Worm (Caenorhabditis elegans) whole organism, L1 larva: ENCODE data around the gene sam-4.

Experiments
- C04F5.9 ChIP-seq: sonication (generic microtip); optimal IDR thresholded peaks from 2 replicates; lab custom pipeline; 2016; ENCODE audit warnings: missing genetic modification characterization, missing compliant biosample characterization
- C34B4.2 ChIP-seq: sonication (generic microtip); optimal IDR thresholded peaks from 2 replicates; lab custom pipeline; 2017; ENCODE audit warnings: mild to moderate bottlenecking, missing genetic modification characterization, missing compliant biosample characterization
- F16B12.6 ChIP-seq: fragments of 150-350 bp; optimal IDR thresholded peaks from 2 replicates; lab custom pipeline; 2014; ENCODE audit warnings: missing biosample characterization, missing genetic modification characterization
- Y116A8C.19 ChIP-seq: sonication (generic microtip); optimal IDR thresholded peaks from 2 replicates; lab custom pipeline; 2016; ENCODE audit warnings: missing compliant biosample characterization, missing genetic modification characterization, borderline replicate concordance
- aha-1 ChIP-seq: fragments of 150-350 bp; optimal IDR thresholded peaks from 2 replicates; lab custom pipeline; 2014; ENCODE audit warnings: missing biosample characterization, missing genetic modification characterization
- alr-1 ChIP-seq: fragments of 200-800 bp; sonication (Bioruptor generic); optimal IDR thresholded peaks from 2 replicates; lab custom pipeline; 2018; ENCODE audit warnings: borderline replicate concordance, mild to moderate bottlenecking, missing genetic modification characterization, missing compliant biosample characterization
- aly-2 ChIP-seq: fragments of 150-350 bp; optimal IDR thresholded peaks from 2 replicates; lab custom pipeline; 2014; ENCODE audit warnings: missing biosample characterization, missing genetic modification characterization
- ceh-8 ChIP-seq: fragments of 200-800 bp; sonication (Bioruptor generic); optimal IDR thresholded peaks from 2 replicates; lab custom pipeline; 2018; ENCODE audit warnings: mild to moderate bottlenecking, missing genetic modification characterization, moderate library complexity, missing compliant biosample characterization
- ceh-88 ChIP-seq: fragments of 200-800 bp; sonication (Bioruptor generic); IDR thresholded peaks from 2 replicates; pipeline ENCODE4 v1.3.6; 2022; ENCODE audit warnings: missing genetic modification characterization, missing compliant biosample characterization
- dpl-1 ChIP-seq, 3 experiments: fragments of 150-350 bp in 2 of 3; sonication (generic microtip) in 1 of 3; optimal IDR thresholded peaks; 2 replicates each; lab custom pipeline; 2014 to 2017; ENCODE audit warnings: missing biosample characterization in 3 of 3, missing genetic modification characterization in 3 of 3, missing genetic modification reagents in 3 of 3
- dsc-1 ChIP-seq: sonication (generic microtip); optimal IDR thresholded peaks from 2 replicates; lab custom pipeline; 2016; ENCODE audit warnings: mild to moderate bottlenecking, missing genetic modification characterization, missing compliant biosample characterization
- efl-1 ChIP-seq, 4 experiments: fragments of 150-350 bp; optimal IDR thresholded peaks in 3 of 4; peaks in 1 of 4; 1 replicate in 1 of 4; 2 replicates in 3 of 4; lab custom pipeline; 2014; ENCODE audit warnings: missing biosample characterization in 2 of 4, missing genetic modification characterization in 2 of 4, missing genetic modification reagents in 2 of 4
- elt-2 ChIP-seq: sonication (generic microtip); optimal IDR thresholded peaks from 2 replicates; lab custom pipeline; 2016; ENCODE audit warnings: missing genetic modification characterization, mild to moderate bottlenecking, inconsistent platforms, missing compliant biosample characterization, missing genetic modification reagents
- elt-3 ChIP-seq, 6 experiments: fragments of 150-350 bp in 1 of 6; sonication (generic microtip); optimal IDR thresholded peaks; 2 replicates each; lab custom pipeline; 2017 to 2018; ENCODE audit warnings: missing biosample characterization in 6 of 6, missing genetic modification characterization in 6 of 6, inconsistent platforms in 1 of 6
- grh-1 ChIP-seq: fragments of 200-800 bp; sonication (Bioruptor generic); IDR thresholded peaks from 2 replicates; pipeline ENCODE4 v1.3.6; 2022; ENCODE audit warnings: missing genetic modification reagents, missing genetic modification characterization, missing compliant biosample characterization
- hlh-17 ChIP-seq: fragments of 200-800 bp; sonication (Bioruptor generic); optimal IDR thresholded peaks from 2 replicates; lab custom pipeline; 2018; ENCODE audit warnings: missing genetic modification characterization, mild to moderate bottlenecking, missing compliant biosample characterization, moderate library complexity, borderline replicate concordance
- hpl-2 ChIP-seq: fragments of 150-350 bp; optimal IDR thresholded peaks from 2 replicates; lab custom pipeline; 2014; ENCODE audit warnings: missing biosample characterization, missing genetic modification reagents, missing genetic modification characterization
- irx-1 ChIP-seq: sonication (generic microtip); optimal IDR thresholded peaks from 2 replicates; lab custom pipeline; 2016; ENCODE audit warnings: missing genetic modification characterization, missing compliant biosample characterization
- jun-1 ChIP-seq: fragments of 150-350 bp; optimal IDR thresholded peaks from 2 replicates; lab custom pipeline; 2014; ENCODE audit warnings: missing biosample characterization, missing genetic modification reagents, missing genetic modification characterization
- lin-13 ChIP-seq: fragments of 150-350 bp; optimal IDR thresholded peaks from 2 replicates; lab custom pipeline; 2014; ENCODE audit warnings: missing biosample characterization, missing genetic modification reagents, missing genetic modification characterization
- lin-35 ChIP-seq, 2 experiments: fragments of 150-350 bp; optimal IDR thresholded peaks; 2 replicates each; lab custom pipeline; 2014; ENCODE audit warnings: missing biosample characterization in 2 of 2, missing genetic modification characterization in 2 of 2, missing genetic modification reagents in 2 of 2
- lin-39 ChIP-seq: fragments of 150-350 bp; optimal IDR thresholded peaks from 2 replicates; lab custom pipeline; 2014; ENCODE audit warnings: missing biosample characterization, missing genetic modification reagents, missing genetic modification characterization
- lir-3 ChIP-seq: sonication (generic microtip); optimal IDR thresholded peaks from 2 replicates; lab custom pipeline; 2016; ENCODE audit warnings: mild to moderate bottlenecking, missing genetic modification characterization, moderate library complexity, missing compliant biosample characterization; ENCODE audit not compliant: poor library complexity
- lsy-2 ChIP-seq, 2 experiments: fragments of 150-350 bp; optimal IDR thresholded peaks; 2 replicates each; lab custom pipeline; 2014; ENCODE audit warnings: missing biosample characterization in 2 of 2, missing genetic modification characterization in 2 of 2
- mdl-1 ChIP-seq, 2 experiments: fragments of 150-350 bp; optimal IDR thresholded peaks; 2 replicates each; lab custom pipeline; 2014 to 2017; ENCODE audit warnings: missing biosample characterization in 2 of 2, missing genetic modification characterization in 2 of 2, inconsistent platforms in 1 of 2
- nhr-11 ChIP-seq: fragments of 150-350 bp; optimal IDR thresholded peaks from 2 replicates; lab custom pipeline; 2014; ENCODE audit warnings: missing biosample characterization, missing genetic modification characterization
- nhr-19 ChIP-seq: fragments of 200-800 bp; sonication (Bioruptor generic); conservative IDR thresholded peaks from 2 replicates; pipeline ENCODE4 v1.3.6; 2022; ENCODE audit warnings: missing genetic modification characterization, missing compliant biosample characterization
- nhr-20 ChIP-seq: sonication (generic microtip); optimal IDR thresholded peaks from 2 replicates; lab custom pipeline; 2016; ENCODE audit warnings: mild to moderate bottlenecking, missing genetic modification characterization, missing compliant biosample characterization
- nhr-71 ChIP-seq: sonication (generic microtip); optimal IDR thresholded peaks from 2 replicates; lab custom pipeline; 2016; ENCODE audit warnings: mild to moderate bottlenecking, missing genetic modification characterization, moderate library complexity, missing compliant biosample characterization
- nhr-77 ChIP-seq: fragments of 150-350 bp; optimal IDR thresholded peaks from 2 replicates; lab custom pipeline; 2014; ENCODE audit warnings: missing biosample characterization, missing genetic modification characterization
- nhr-84 ChIP-seq: sonication (generic microtip); optimal IDR thresholded peaks from 2 replicates; lab custom pipeline; 2017; ENCODE audit warnings: missing biosample characterization, missing genetic modification characterization
- nhr-85 ChIP-seq: sonication (generic microtip); peaks from one replicate; lab custom pipeline; 2016; ENCODE audit warnings: missing genetic modification characterization, inconsistent platforms, missing compliant biosample characterization
- skn-1 ChIP-seq: fragments of 150-350 bp; optimal IDR thresholded peaks from 2 replicates; lab custom pipeline; 2014; ENCODE audit warnings: missing biosample characterization, missing genetic modification characterization
- snpc-4 ChIP-seq: fragments of 150-350 bp; optimal IDR thresholded peaks from 2 replicates; lab custom pipeline; 2014; ENCODE audit warnings: missing biosample characterization, missing genetic modification characterization
- snu-23 ChIP-seq: sonication (generic microtip); optimal IDR thresholded peaks from 2 replicates; lab custom pipeline; 2016; ENCODE audit warnings: missing genetic modification characterization, missing compliant biosample characterization
- sup-37 ChIP-seq: fragments of 200-800 bp; sonication (Bioruptor generic); optimal IDR thresholded peaks from 2 replicates; lab custom pipeline; 2018; ENCODE audit warnings: mild to moderate bottlenecking, missing genetic modification characterization, missing compliant biosample characterization
- unc-130 ChIP-seq: fragments of 150-350 bp; optimal IDR thresholded peaks from 2 replicates; lab custom pipeline; 2017; ENCODE audit warnings: missing biosample characterization, missing genetic modification characterization, inconsistent platforms
- unc-30 ChIP-seq: sonication (generic microtip); optimal IDR thresholded peaks from 2 replicates; lab custom pipeline; 2017; ENCODE audit warnings: missing biosample characterization, missing genetic modification characterization
- unc-62 ChIP-seq: fragments of 150-350 bp; optimal IDR thresholded peaks from 2 replicates; lab custom pipeline; 2014; ENCODE audit warnings: missing biosample characterization, missing genetic modification reagents, missing genetic modification characterization
- unc-86 ChIP-seq: sonication (generic microtip); optimal IDR thresholded peaks from 2 replicates; lab custom pipeline; 2016; ENCODE audit warnings: missing genetic modification characterization, missing compliant biosample characterization
- unc-98 ChIP-seq: fragments of 200-800 bp; sonication (Bioruptor generic); IDR thresholded peaks from 2 replicates; pipeline ENCODE4 v1.3.6; 2022; ENCODE audit warnings: missing genetic modification characterization, missing compliant biosample characterization
- vab-15 ChIP-seq: sonication (generic microtip); optimal IDR thresholded peaks from 2 replicates; lab custom pipeline; 2017; ENCODE audit warnings: missing genotype, mild to moderate bottlenecking, missing genetic modification characterization, missing compliant biosample characterization
- xbp-1 ChIP-seq: sonication (generic microtip); optimal IDR thresholded peaks from 2 replicates; lab custom pipeline; 2016; ENCODE audit warnings: missing genetic modification characterization, missing compliant biosample characterization
- zag-1 ChIP-seq: fragments of 150-350 bp; optimal IDR thresholded peaks from 2 replicates; lab custom pipeline; 2014; ENCODE audit warnings: missing biosample characterization, missing genetic modification characterization
- zip-4 ChIP-seq: fragments of 200-800 bp; sonication (Bioruptor generic); optimal IDR thresholded peaks from 2 replicates; lab custom pipeline; 2018; ENCODE audit warnings: mild to moderate bottlenecking, missing genetic modification characterization, moderate library complexity, missing compliant biosample characterization

sam-4 gene

DNA sequence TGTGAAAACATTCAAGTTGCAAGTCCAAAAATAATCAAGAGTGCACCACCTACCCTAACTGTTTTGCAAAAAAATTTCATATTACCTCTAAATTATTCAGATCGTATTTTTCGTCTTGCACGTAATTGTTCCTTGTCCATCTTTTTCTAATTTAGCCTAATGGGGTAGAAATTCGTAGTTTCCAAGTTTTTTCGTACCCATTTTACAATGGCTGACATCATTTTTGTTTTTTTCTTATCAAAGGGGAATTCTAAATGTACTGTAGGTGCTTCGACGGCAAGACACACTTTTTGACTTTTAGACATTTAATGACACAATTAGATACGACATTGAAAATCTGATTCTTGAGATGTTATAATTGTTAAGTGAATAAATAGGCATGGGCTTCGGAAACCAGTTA, 44.6 kb downstream of the sam-4 start:
- TF ChIP-seq nhr-85 (tag; lab: Kevin White, UChicago), result peak; percentile 61
- TF ChIP-seq hlh-17 (GFP tag; lab: Kevin White, UChicago), result no peak
- no peak for TF ChIP-seq zag-1 (tag; lab: Kevin White, UChicago)
- no peak for TF ChIP-seq sup-37
- peak; percentile 19 for TF ChIP-seq nhr-20 (tag; lab: Kevin White, UChicago)
- TF ChIP-seq efl-1 (optimal IDR thresholded peaks at IDR 0.05; lab: Kevin White, UChicago), result no peak
- peak in 1 of 2 experiments; percentile 68 for TF ChIP-seq efl-1 (GFP tag; optimal IDR thresholded peaks at IDR 0.05 in 1 of 2; lab: Kevin White, UChicago)

DNA sequence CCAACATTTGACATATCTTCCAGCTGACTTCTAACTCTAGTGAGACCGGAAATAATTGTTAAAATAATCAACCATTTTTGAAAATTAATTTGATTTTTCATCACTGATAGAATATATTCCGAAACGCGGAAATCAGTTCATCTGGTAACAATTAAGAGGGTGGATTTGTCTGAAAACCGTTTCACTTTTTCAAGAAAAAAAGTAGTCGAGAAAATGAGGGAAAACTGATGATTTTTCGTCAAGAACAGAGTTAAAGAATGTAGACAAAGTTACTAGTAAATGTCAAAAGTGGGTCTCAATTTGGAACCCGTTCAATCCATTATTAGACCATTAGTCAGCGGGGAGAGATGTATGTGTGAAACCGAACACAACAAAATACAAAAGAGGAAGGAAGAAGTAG, 45.9 kb downstream of the sam-4 start, which contains the start of gene C17G10.6:
Gene C17G10.6, minus strand, starts transcription at position 101 of the 400 bp plus-strand sequence.
- no peak for TF ChIP-seq skn-1
- no peak for TF ChIP-seq snpc-4 (tag; lab: Kevin White, UChicago)
- no peak for TF ChIP-seq nhr-85 (tag; lab: Kevin White, UChicago)
- TF ChIP-seq jun-1 (tag; lab: Kevin White, UChicago), result no peak
- TF ChIP-seq Y116A8C.19 (tag; lab: Kevin White, UChicago), result no peak
- no peak for TF ChIP-seq lin-35 (GFP tag; optimal IDR thresholded peaks at IDR 0.05; lab: Kevin White, UChicago)
- no peak for TF ChIP-seq alr-1 (tag; lab: Kevin White, UChicago)
- no peak for TF ChIP-seq vab-15 (tag; lab: Kevin White, UChicago)
- no peak for TF ChIP-seq ceh-8 (GFP tag; lab: Kevin White, UChicago)
- TF ChIP-seq unc-86 (tag; lab: Kevin White, UChicago), result no peak
- no peak for TF ChIP-seq unc-98 (GFP tag; lab: Robert Waterston, UW)
- TF ChIP-seq unc-130 (tag; lab: Kevin White, UChicago), result no peak
- no peak for TF ChIP-seq nhr-11 (tag; lab: Kevin White, UChicago)

DNA sequence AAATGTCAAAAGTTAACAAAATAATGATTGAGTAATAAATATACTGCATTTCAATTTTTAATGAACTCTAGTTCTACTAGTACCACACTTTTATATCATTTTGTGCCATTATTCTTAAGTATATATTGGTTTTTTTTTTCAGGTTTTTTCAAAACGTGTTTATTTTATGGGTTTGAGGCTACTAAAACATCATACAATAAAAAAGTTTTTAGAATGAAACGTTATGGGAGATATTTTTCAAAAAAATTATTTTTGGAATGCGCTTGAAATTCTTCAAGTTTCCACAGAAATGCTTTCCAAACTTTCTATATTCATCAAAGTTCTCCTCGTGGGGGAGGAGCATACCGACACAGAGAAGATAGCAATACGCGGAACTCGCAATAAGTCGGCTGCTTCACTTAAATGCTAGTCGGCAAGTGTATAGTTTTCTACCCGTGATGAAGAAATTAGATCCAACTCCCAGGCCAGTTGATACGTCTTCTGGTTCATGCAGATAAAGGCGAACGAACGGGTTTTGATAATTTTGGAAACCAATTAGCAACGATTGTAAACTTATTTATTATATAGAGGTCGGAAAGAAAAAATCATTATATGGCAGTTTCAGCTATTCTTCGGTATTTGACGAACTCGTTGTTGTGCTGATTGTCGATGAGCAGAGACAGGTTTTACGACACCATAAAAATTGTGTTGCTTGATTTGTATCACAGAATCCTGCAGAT, 49.6 kb downstream of the sam-4 start, which contains the start of gene C17G10.10:
Gene C17G10.10, minus strand, starts transcription at position 51 of the 719 bp plus-strand sequence.
- TF ChIP-seq C34B4.2 (tag; lab: Kevin White, UChicago) (no peak), nhr-77 (tag; lab: Kevin White, UChicago) (peak; percentile 52), ceh-88 (GFP tag; lab: Robert Waterston, UW) (no peak), mdl-1 (tag; optimal IDR thresholded peaks at IDR 0.05; lab: Kevin White, UChicago) (peak in 1 of 2 experiments; percentile 82), nhr-20 (tag; lab: Kevin White, UChicago) (peak; percentile 95), lin-39 (peak; percentile 68), nhr-84 (tag; lab: Kevin White, UChicago) (no peak), nhr-19 (GFP tag; lab: Robert Waterston, UW) (peak; percentile 88), unc-62 (no peak), unc-130 (tag; lab: Kevin White, UChicago) (peak; percentile 60), unc-98 (GFP tag; lab: Robert Waterston, UW) (no peak), snpc-4 (tag; lab: Kevin White, UChicago) (peak; percentile 99), C04F5.9 (peak; percentile 30), skn-1 (no peak), aha-1 (no peak), lin-13 (GFP tag; lab: Kevin White, UChicago) (peak; percentile 57), lsy-2 (tag; optimal IDR thresholded peaks at IDR 0.05; lab: Kevin White, UChicago) (peak; percentile 54 to 70), F16B12.6 (tag; lab: Kevin White, UChicago) (peak; percentile 14), zip-4 (GFP tag; lab: Kevin White, UChicago) (peak; percentile 43), elt-2 (tag; lab: Kevin White, UChicago) (peak; percentile 93), aly-2 (tag; lab: Kevin White, UChicago) (peak; percentile 78), xbp-1 (tag; lab: Kevin White, UChicago) (peak; percentile 63), dsc-1 (tag; lab: Kevin White, UChicago) (peak; percentile 77), unc-86 (tag; lab: Kevin White, UChicago) (peak; percentile 11), unc-30 (tag; lab: Kevin White, UChicago) (no peak), hpl-2 (GFP tag; lab: Kevin White, UChicago) (peak; percentile 57), elt-3 (tag; optimal IDR thresholded peaks at IDR 0.05; lab: Kevin White, UChicago) (peak in 5 of 6 experiments; percentile 3 to 79 (median 48)), nhr-11 (tag; lab: Kevin White, UChicago) (peak; percentile 35), grh-1 (peak; percentile 72), dpl-1 (GFP tag; optimal IDR thresholded peaks at IDR 0.05; lab: Kevin White, UChicago) (peak; percentile 35 to 55 (median 40)), nhr-71 (tag; lab: Kevin White, UChicago) (peak; percentile 89), alr-1 (tag; lab: Kevin White, UChicago) (no peak), lir-3 (tag; lab: Kevin White, UChicago) (peak; percentile 28), snu-23 (GFP tag; lab: Kevin White, UChicago) (peak; percentile 86), irx-1 (peak; percentile 63), vab-15 (tag; lab: Kevin White, UChicago) (no peak)
